Worm (Caenorhabditis elegans) whole organism, midembryonic: ENCODE measurements around the gene C35B1.8.

Experiments
- T22C8.4 ChIP-seq: fragments of 200-800 bp; sonication (Bioruptor generic); IDR thresholded peaks from 2 replicates; pipeline ENCODE4 v1.3.6; 2022; ENCODE audit warnings: missing genetic modification characterization, missing compliant biosample characterization
- cog-1 ChIP-seq: sonication (generic microtip); optimal IDR thresholded peaks from 2 replicates; lab custom pipeline; 2016; ENCODE audit warnings: missing genetic modification characterization, missing compliant biosample characterization
- flt-1 ChIP-seq: fragments of 200-800 bp; sonication (Bioruptor generic); IDR thresholded peaks from 2 replicates; pipeline ENCODE4 v1.3.6; 2022; ENCODE audit warnings: missing genetic modification characterization, missing compliant biosample characterization
- klf-2 ChIP-seq: fragments of 200-800 bp; sonication (Bioruptor generic); conservative IDR thresholded peaks from 2 replicates; pipeline ENCODE4 v1.3.6; 2022; ENCODE audit warnings: missing genetic modification reagents, missing genetic modification characterization, missing compliant biosample characterization
- med-1 ChIP-seq: sonication (generic microtip); optimal IDR thresholded peaks from 2 replicates; lab custom pipeline; 2017; ENCODE audit warnings: missing genetic modification characterization, mild to moderate bottlenecking, missing compliant biosample characterization, antibody characterized with exemption, missing genetic modification reagents; ENCODE audit not compliant: insufficient read depth
- ref-1 ChIP-seq: fragments of 200-800 bp; sonication (Bioruptor generic); conservative IDR thresholded peaks from 2 replicates; pipeline ENCODE4 v1.3.6; 2022; ENCODE audit warnings: missing genetic modification reagents, missing genetic modification characterization, missing compliant biosample characterization
- tab-1 ChIP-seq: fragments of 200-800 bp; sonication (Bioruptor generic); IDR thresholded peaks from 2 replicates; pipeline ENCODE4 v1.3.6; 2022; ENCODE audit warnings: missing genetic modification characterization, missing compliant biosample characterization
- ztf-23 ChIP-seq: fragments of 200-800 bp; sonication (Bioruptor generic); IDR thresholded peaks from 2 replicates; pipeline ENCODE4 v1.3.6; 2022; ENCODE audit warnings: missing genetic modification reagents, missing genetic modification characterization, missing compliant biosample characterization
- ztf-29 ChIP-seq: fragments of 200-800 bp; sonication (Bioruptor generic); IDR thresholded peaks from 2 replicates; pipeline ENCODE4 v1.3.6; 2022; ENCODE audit warnings: missing genetic modification reagents, missing genetic modification characterization, missing compliant biosample characterization

The C35B1.8 gene

ce11 chrIV:4053405-4053804 is 25.4 kb downstream of the C35B1.8 start:
- no peak for TF ChIP-seq med-1 (GFP tag; lab: Kevin White, UChicago)
- no peak for TF ChIP-seq ref-1
- no peak for TF ChIP-seq flt-1 (GFP tag; lab: Robert Waterston, UW)
- TF ChIP-seq tab-1 (GFP tag; lab: Robert Waterston, UW), result no peak
- no peak for TF ChIP-seq ztf-29 (GFP tag; lab: Robert Waterston, UW)
- no peak for TF ChIP-seq klf-2
- TF ChIP-seq cog-1 (tag; lab: Kevin White, UChicago), result no peak
- no peak for TF ChIP-seq T22C8.4 (GFP tag; lab: Robert Waterston, UW)
- no peak for TF ChIP-seq ztf-23 (GFP tag; lab: Robert Waterston, UW)

- TF ChIP-seq T22C8.4 (GFP tag; lab: Robert Waterston, UW) (no peak), flt-1 (GFP tag; lab: Robert Waterston, UW) (0 out of 2 replicates have a peak, but pooled peaks have one; percentile 25), med-1 (GFP tag; lab: Kevin White, UChicago) (no peak)
Observed at ce11 chrIV:4052274-4052673, 26.5 kb downstream of the C35B1.8 start.

ce11 chrIV:4051539-4051938 is 27.3 kb downstream of the C35B1.8 start, which contains the start of gene wrt-5:
wrt-5 (minus strand) TSS chrIV:4051639.
- TF ChIP-seq cog-1 (tag; lab: Kevin White, UChicago) (no peak), klf-2 (no peak), ref-1 (no peak)

- TF ChIP-seq T22C8.4 (GFP tag; lab: Robert Waterston, UW) (no peak), ztf-29 (GFP tag; lab: Robert Waterston, UW) (no peak), tab-1 (GFP tag; lab: Robert Waterston, UW) (no peak), cog-1 (tag; lab: Kevin White, UChicago) (peak; percentile 52), ref-1 (no peak), ztf-23 (GFP tag; lab: Robert Waterston, UW) (0 out of 2 replicates have a peak, but pooled peaks have one; percentile 31), flt-1 (GFP tag; lab: Robert Waterston, UW) (peak; percentile 72; the same call in 1 of the 2 replicates)
Observed at ce11 chrIV:4049398-4049998, 29.3 kb downstream of the C35B1.8 start, which contains the start of gene pcn-1. pcn-1 (minus strand) TSS chrIV:4049448.

- no peak for TF ChIP-seq ref-1
- no peak for TF ChIP-seq ztf-23 (GFP tag; lab: Robert Waterston, UW)
- no peak for TF ChIP-seq tab-1 (GFP tag; lab: Robert Waterston, UW)
- no peak for TF ChIP-seq med-1 (GFP tag; lab: Kevin White, UChicago)
- TF ChIP-seq flt-1 (GFP tag; lab: Robert Waterston, UW), result no peak
- TF ChIP-seq klf-2, result no peak
- no peak for TF ChIP-seq ztf-29 (GFP tag; lab: Robert Waterston, UW)
Observed at ce11 chrIV:4047628-4048027, 31.2 kb downstream of the C35B1.8 start.

- TF ChIP-seq ref-1, result no peak
- TF ChIP-seq ztf-23 (GFP tag; lab: Robert Waterston, UW), result peak; percentile 60; the same call in 1 of the 2 replicates
- TF ChIP-seq klf-2, result no peak
- TF ChIP-seq tab-1 (GFP tag; lab: Robert Waterston, UW), result no peak
Observed at ce11 chrIV:4042274-4042673, 36.5 kb downstream of the C35B1.8 start, which contains the start of gene cdc-73. cdc-73 (plus strand) TSS chrIV:4042575.

- TF ChIP-seq ref-1 (no peak), flt-1 (GFP tag; lab: Robert Waterston, UW) (no peak), klf-2 (no peak), T22C8.4 (GFP tag; lab: Robert Waterston, UW) (no peak), ztf-23 (GFP tag; lab: Robert Waterston, UW) (no peak), ztf-29 (GFP tag; lab: Robert Waterston, UW) (no peak), med-1 (GFP tag; lab: Kevin White, UChicago) (no peak), tab-1 (GFP tag; lab: Robert Waterston, UW) (no peak), cog-1 (tag; lab: Kevin White, UChicago) (no peak)
Observed at ce11 chrIV:4041006-4041405, 37.8 kb downstream of the C35B1.8 start.

ce11 chrIV:4039984-4040383 is 38.8 kb downstream of the C35B1.8 start, which contains the start of gene F35F11.2:
F35F11.2 (plus strand) TSS chrIV:4040284.
- TF ChIP-seq T22C8.4 (GFP tag; lab: Robert Waterston, UW), result no peak

- TF ChIP-seq klf-2 (no peak), med-1 (GFP tag; lab: Kevin White, UChicago) (no peak), ref-1 (no peak), cog-1 (tag; lab: Kevin White, UChicago) (no peak), flt-1 (GFP tag; lab: Robert Waterston, UW) (0 out of 2 replicates have a peak, but pooled peaks have one; percentile 16)
Observed at ce11 chrIV:4034883-4035282, 43.9 kb downstream of the C35B1.8 start, which contains the start of gene hlh-30. hlh-30 (minus strand) TSS chrIV:4034951.

ce11 chrIV:4033490-4033889 is 45.3 kb downstream of the C35B1.8 start:
- TF ChIP-seq klf-2 (no peak), tab-1 (GFP tag; lab: Robert Waterston, UW) (no peak), ztf-29 (GFP tag; lab: Robert Waterston, UW) (no peak), cog-1 (tag; lab: Kevin White, UChicago) (no peak)

- TF ChIP-seq klf-2 (no peak), flt-1 (GFP tag; lab: Robert Waterston, UW) (no peak), tab-1 (GFP tag; lab: Robert Waterston, UW) (no peak), cog-1 (tag; lab: Kevin White, UChicago) (no peak), T22C8.4 (GFP tag; lab: Robert Waterston, UW) (no peak), med-1 (GFP tag; lab: Kevin White, UChicago) (no peak), ref-1 (no peak)
Observed at ce11 chrIV:4032350-4032749, 46.5 kb downstream of the C35B1.8 start.
